Fruit fly (Drosophila melanogaster) whole organism, pupa: ENCODE data around the gene CG42542.

Experiments
- CG12605 ChIP-seq: fragments of 200-800 bp; sonication (Bioruptor generic); IDR thresholded peaks from 2 replicates; pipeline ENCODE4 v1.3.6; 2022; ENCODE audit warnings: missing biosample characterization, missing genetic modification characterization
- CG15710 ChIP-seq: fragments of 200-800 bp; sonication (Bioruptor generic); optimal IDR thresholded peaks from 2 replicates; lab custom pipeline; 2018; ENCODE audit warnings: missing biosample characterization, mild to moderate bottlenecking, missing genetic modification characterization, moderate library complexity
- CG34367 ChIP-seq: fragments of 200-800 bp; sonication (Bioruptor generic); optimal IDR thresholded peaks from 2 replicates; lab custom pipeline; 2018; ENCODE audit warnings: missing biosample characterization, mild to moderate bottlenecking, missing genetic modification characterization
- CG4496 ChIP-seq: fragments of 200-800 bp; sonication (Bioruptor generic); IDR thresholded peaks from 3 replicates; pipeline ENCODE4 v1.3.6; 2022; ENCODE audit warnings: missing biosample characterization, missing genetic modification characterization
- CG8301 ChIP-seq: fragments of 200-800 bp; sonication (Bioruptor generic); optimal IDR thresholded peaks from 2 replicates; lab custom pipeline; 2018; ENCODE audit warnings: missing biosample characterization, mild to moderate bottlenecking, missing genetic modification characterization
- CG9948 ChIP-seq: fragments of 200-800 bp; sonication (Bioruptor generic); optimal IDR thresholded peaks from 2 replicates; lab custom pipeline; 2018; ENCODE audit warnings: missing biosample characterization, mild to moderate bottlenecking, missing genetic modification characterization, moderate library complexity
- EcR ChIP-seq: fragments of 200-800 bp; sonication (Bioruptor generic); optimal IDR thresholded peaks from 3 replicates; lab custom pipeline; 2019; ENCODE audit warnings: missing biosample characterization, missing genetic modification characterization, mild to moderate bottlenecking, moderate library complexity, missing genetic modification reagents
- Ets98B ChIP-seq: fragments of 200-800 bp; sonication (Bioruptor generic); IDR thresholded peaks from 2 replicates; pipeline ENCODE4 v1.3.6; 2022; ENCODE audit warnings: missing biosample characterization, missing genetic modification characterization
- rn ChIP-seq: fragments of 200-800 bp; sonication (Bioruptor generic); IDR thresholded peaks from 2 replicates; pipeline ENCODE4 v1.3.6; 2022; ENCODE audit warnings: missing biosample characterization, missing genetic modification characterization

dm6 chr3R:15243452-15243851, 47.1 kb downstream of the CG42542 start:
- TF ChIP-seq CG12605 (GFP tag; lab: Robert Waterston, UW) (peak; percentile 45; the same call in 1 of the 2 replicates), CG9948 (tag; lab: Kevin White, UChicago) (no peak), Ets98B (no peak), rn (GFP tag; lab: Robert Waterston, UW) (no peak), CG15710 (tag; lab: Kevin White, UChicago) (no peak), CG4496 (GFP tag; lab: Robert Waterston, UW) (peak; percentile 53; the same call in 1 of the 3 replicates), CG34367 (tag; lab: Kevin White, UChicago) (no peak), CG8301 (no peak), EcR (GFP tag; lab: Kevin White, UChicago) (peak; percentile 71)
